Fruit fly (Drosophila melanogaster) whole organism, embryonic: ENCODE data around the gene mRpS7.
A peak's percentile ranks its signal among the peaks of the same experiment; 100 is the strongest.

Experiments used
- Antp ChIP-seq: fragments of 200-800 bp; sonication (Bioruptor generic); optimal IDR thresholded peaks from 3 replicates; lab custom pipeline; 2016; ENCODE audit warnings: missing biosample characterization, missing genetic modification characterization
- CG10431 ChIP-seq: fragments of 200-800 bp; sonication (Bioruptor generic); optimal IDR thresholded peaks from 3 replicates; lab custom pipeline; 2018; ENCODE audit warnings: missing biosample characterization, mild to moderate bottlenecking, missing genetic modification characterization
- CG11247 ChIP-seq: fragments of 200-800 bp; sonication (Bioruptor generic); IDR thresholded peaks from 2 replicates; pipeline ENCODE4 v1.3.6; 2022; ENCODE audit warnings: missing biosample characterization, missing genetic modification characterization
- CG12769 ChIP-seq: fragments of 200-800 bp; sonication (Bioruptor generic); optimal IDR thresholded peaks from 2 replicates; lab custom pipeline; 2019; ENCODE audit warnings: missing biosample characterization, mild to moderate bottlenecking, missing genetic modification characterization, moderate library complexity
- CG12942 ChIP-seq: fragments of 200-800 bp; sonication (Bioruptor generic); optimal IDR thresholded peaks from 3 replicates; lab custom pipeline; 2016; ENCODE audit warnings: missing biosample characterization, missing genetic modification characterization
- CG13123 ChIP-seq: fragments of 200-800 bp; sonication (Bioruptor generic); optimal IDR thresholded peaks from 2 replicates; lab custom pipeline; 2016; ENCODE audit warnings: missing biosample characterization, missing genetic modification characterization
- CG13296 ChIP-seq: fragments of 200-800 bp; sonication (Bioruptor generic); optimal IDR thresholded peaks from 3 replicates; lab custom pipeline; 2018; ENCODE audit warnings: missing biosample characterization, mild to moderate bottlenecking, missing genetic modification characterization
- CG13775 ChIP-seq: fragments of 200-800 bp; sonication (Bioruptor generic); optimal IDR thresholded peaks from 3 replicates; lab custom pipeline; 2017; ENCODE audit warnings: missing biosample characterization, mild to moderate bottlenecking, missing genetic modification characterization
- CG15073 ChIP-seq: fragments of 200-800 bp; sonication (Bioruptor generic); optimal IDR thresholded peaks from 2 replicates; lab custom pipeline; 2016; ENCODE audit warnings: missing biosample characterization, missing genetic modification characterization
- CG15514 ChIP-seq: fragments of 200-800 bp; sonication (Bioruptor generic); optimal IDR thresholded peaks from 3 replicates; lab custom pipeline; 2017; ENCODE audit warnings: missing biosample characterization, missing genetic modification characterization, mild to moderate bottlenecking, moderate library complexity, missing genetic modification reagents
- CG17359 ChIP-seq: fragments of 200-800 bp; sonication (Bioruptor generic); optimal IDR thresholded peaks from 3 replicates; lab custom pipeline; 2018; ENCODE audit warnings: missing biosample characterization, mild to moderate bottlenecking, missing genetic modification characterization, moderate library complexity
- CG17361 ChIP-seq: fragments of 200-800 bp; sonication (Bioruptor generic); IDR thresholded peaks from 3 replicates; pipeline ENCODE4 v1.3.6; 2022; ENCODE audit warnings: missing biosample characterization, missing genetic modification characterization
- CG17912 ChIP-seq: fragments of 200-800 bp; sonication (Bioruptor generic); optimal IDR thresholded peaks from 2 replicates; lab custom pipeline; 2018; ENCODE audit warnings: missing biosample characterization, mild to moderate bottlenecking, missing genetic modification characterization
- CG2678 ChIP-seq: fragments of 200-800 bp; sonication (Bioruptor generic); optimal IDR thresholded peaks from 3 replicates; lab custom pipeline; 2019; ENCODE audit warnings: missing biosample characterization, mild to moderate bottlenecking, missing genetic modification characterization, moderate library complexity
- CG31388 ChIP-seq: fragments of 200-800 bp; sonication (Bioruptor generic); optimal IDR thresholded peaks from 2 replicates; lab custom pipeline; 2016; ENCODE audit warnings: missing biosample characterization, missing genetic modification characterization
- CG32532 ChIP-seq: fragments of 200-800 bp; sonication (Bioruptor generic); IDR thresholded peaks from 2 replicates; pipeline ENCODE4 v1.3.6; 2022; ENCODE audit warnings: missing biosample characterization, missing genetic modification characterization
- CG42726 ChIP-seq: fragments of 200-800 bp; sonication (Bioruptor generic); IDR thresholded peaks from 2 replicates; pipeline ENCODE4 v1.3.6; 2022; ENCODE audit warnings: missing biosample characterization, missing genetic modification characterization; ENCODE audit not compliant: partially characterized antibody
- CG4404 ChIP-seq: fragments of 200-800 bp; sonication (Bioruptor generic); IDR thresholded peaks from 2 replicates; pipeline ENCODE4 v1.3.6; 2022; ENCODE audit warnings: missing biosample characterization, missing genetic modification characterization
- CG4424 ChIP-seq: fragments of 200-800 bp; sonication (Bioruptor generic); optimal IDR thresholded peaks from 3 replicates; lab custom pipeline; 2016; ENCODE audit warnings: missing biosample characterization, missing genetic modification characterization
- CG4707 ChIP-seq: fragments of 200-800 bp; sonication (Bioruptor generic); optimal IDR thresholded peaks from 2 replicates; lab custom pipeline; 2018; ENCODE audit warnings: missing biosample characterization, mild to moderate bottlenecking, missing genetic modification characterization, moderate library complexity
- CG6254 ChIP-seq: fragments of 200-800 bp; sonication (Bioruptor generic); optimal IDR thresholded peaks from 3 replicates; lab custom pipeline; 2017; ENCODE audit warnings: mild to moderate bottlenecking, missing biosample characterization, missing genetic modification reagents, missing genetic modification characterization
- CG6272 ChIP-seq: fragments of 200-800 bp; sonication (Bioruptor generic); IDR thresholded peaks from 2 replicates; pipeline ENCODE4 v1.3.6; 2022; ENCODE audit warnings: missing biosample characterization, missing genetic modification characterization
- CG6813 ChIP-seq: fragments of 200-800 bp; sonication (Bioruptor generic); optimal IDR thresholded peaks from 2 replicates; lab custom pipeline; 2017; ENCODE audit warnings: missing biosample characterization, missing genetic modification characterization, mild to moderate bottlenecking, moderate library complexity, missing genetic modification reagents
- CG7372 ChIP-seq: fragments of 200-800 bp; sonication (Bioruptor generic); IDR thresholded peaks from 2 replicates; pipeline ENCODE4 v1.3.6; 2022; ENCODE audit warnings: missing biosample characterization, missing genetic modification characterization
- CG7963 ChIP-seq: fragments of 200-800 bp; sonication (Bioruptor generic); IDR thresholded peaks from 3 replicates; pipeline ENCODE4 v1.3.6; 2022; ENCODE audit warnings: missing biosample characterization, missing genetic modification characterization; ENCODE audit not compliant: partially characterized antibody
- CG9437 ChIP-seq: fragments of 200-800 bp; sonication (Bioruptor generic); optimal IDR thresholded peaks from 2 replicates; lab custom pipeline; 2018; ENCODE audit warnings: missing biosample characterization, mild to moderate bottlenecking, missing genetic modification characterization
- CG9727 ChIP-seq: fragments of 200-800 bp; sonication (Bioruptor generic); optimal IDR thresholded peaks from 3 replicates; lab custom pipeline; 2017; ENCODE audit warnings: missing biosample characterization, mild to moderate bottlenecking, missing genetic modification characterization
- CrebB ChIP-seq: fragments of 200-800 bp; sonication (Bioruptor generic); optimal IDR thresholded peaks from 3 replicates; lab custom pipeline; 2018; ENCODE audit warnings: missing biosample characterization, mild to moderate bottlenecking, missing genetic modification characterization
- D19B ChIP-seq: fragments of 200-800 bp; sonication (Bioruptor generic); optimal IDR thresholded peaks from 2 replicates; lab custom pipeline; 2017; ENCODE audit warnings: missing biosample characterization, mild to moderate bottlenecking, missing genetic modification characterization
- HLH3B ChIP-seq: fragments of 200-800 bp; sonication (Bioruptor generic); IDR thresholded peaks from 2 replicates; pipeline ENCODE4 v1.3.6; 2022; ENCODE audit warnings: missing biosample characterization, missing genetic modification characterization
- MTF-1 ChIP-seq: fragments of 200-800 bp; sonication (Bioruptor generic); optimal IDR thresholded peaks from 2 replicates; lab custom pipeline; 2018; ENCODE audit warnings: missing biosample characterization, mild to moderate bottlenecking, missing genetic modification characterization, borderline replicate concordance
- Opbp ChIP-seq: fragments of 200-800 bp; sonication (Bioruptor generic); IDR thresholded peaks from 3 replicates; pipeline ENCODE4 v1.3.6; 2022; ENCODE audit warnings: missing biosample characterization, missing genetic modification characterization; ENCODE audit not compliant: partially characterized antibody
- btn ChIP-seq: fragments of 200-800 bp; sonication (Bioruptor generic); optimal IDR thresholded peaks from 2 replicates; lab custom pipeline; 2016; ENCODE audit warnings: missing biosample characterization, missing genetic modification characterization
- caup ChIP-seq: fragments of 200-800 bp; sonication (Bioruptor generic); optimal IDR thresholded peaks from 3 replicates; lab custom pipeline; 2017; ENCODE audit warnings: missing biosample characterization, mild to moderate bottlenecking, missing genetic modification characterization, moderate library complexity; ENCODE audit not compliant: severe bottlenecking
- chm ChIP-seq: fragments of 200-800 bp; sonication (Bioruptor generic); IDR thresholded peaks from 2 replicates; pipeline ENCODE4 v1.3.6; 2022; ENCODE audit warnings: missing biosample characterization, missing genetic modification characterization
- dimm ChIP-seq: fragments of 200-800 bp; sonication (Bioruptor generic); IDR thresholded peaks from 2 replicates; pipeline ENCODE4 v1.3.6; 2022; ENCODE audit warnings: missing biosample characterization, missing genetic modification characterization
- en ChIP-seq: fragments of 200-800 bp; sonication (Bioruptor generic); optimal IDR thresholded peaks from 2 replicates; lab custom pipeline; 2016; ENCODE audit warnings: missing biosample characterization, missing genetic modification characterization
- esg ChIP-seq: fragments of 200-800 bp; sonication (Bioruptor generic); conservative IDR thresholded peaks from 2 replicates; pipeline ENCODE4 v1.3.6; 2022; ENCODE audit warnings: missing biosample characterization, missing genetic modification characterization
- gcm ChIP-seq: fragments of 200-800 bp; sonication (Bioruptor generic); optimal IDR thresholded peaks from 2 replicates; lab custom pipeline; 2019; ENCODE audit warnings: missing biosample characterization, mild to moderate bottlenecking, missing genetic modification characterization, moderate library complexity
- knrl ChIP-seq: fragments of 200-800 bp; sonication (Bioruptor generic); IDR thresholded peaks from 3 replicates; pipeline ENCODE4 v1.3.6; 2022; ENCODE audit warnings: missing biosample characterization, missing genetic modification characterization; ENCODE audit not compliant: partially characterized antibody
- nerfin-1 ChIP-seq: fragments of 200-800 bp; sonication (Bioruptor generic); optimal IDR thresholded peaks from 3 replicates; lab custom pipeline; 2019; ENCODE audit warnings: missing biosample characterization, mild to moderate bottlenecking, missing genetic modification characterization, moderate library complexity
- onecut ChIP-seq: fragments of 200-800 bp; sonication (Bioruptor generic); IDR thresholded peaks from 2 replicates; pipeline ENCODE4 v1.3.6; 2022; ENCODE audit warnings: missing biosample characterization, missing genetic modification characterization
- ranshi ChIP-seq: fragments of 200-800 bp; sonication (Bioruptor generic); IDR thresholded peaks from 2 replicates; pipeline ENCODE4 v1.3.6; 2022; ENCODE audit warnings: missing biosample characterization, missing genetic modification characterization
- salm ChIP-seq: fragments of 200-800 bp; sonication (Bioruptor generic); optimal IDR thresholded peaks from 2 replicates; lab custom pipeline; 2018; ENCODE audit warnings: missing biosample characterization, mild to moderate bottlenecking, missing genetic modification characterization
- scrt ChIP-seq: fragments of 200-800 bp; sonication (Bioruptor generic); optimal IDR thresholded peaks from 2 replicates; lab custom pipeline; 2018; ENCODE audit warnings: missing biosample characterization, mild to moderate bottlenecking, missing genetic modification characterization, moderate library complexity
- stc ChIP-seq: fragments of 200-800 bp; sonication (Bioruptor generic); IDR thresholded peaks from 2 replicates; pipeline ENCODE4 v1.3.6; 2022; ENCODE audit warnings: missing biosample characterization, missing genetic modification characterization
- tap ChIP-seq: fragments of 200-800 bp; optimal IDR thresholded peaks from 3 replicates; lab custom pipeline; 2019; ENCODE audit warnings: missing biosample characterization, mild to moderate bottlenecking, missing genetic modification characterization, moderate library complexity
- trh ChIP-seq: fragments of 200-800 bp; sonication (Bioruptor generic); optimal IDR thresholded peaks from 2 replicates; lab custom pipeline; 2016; ENCODE audit warnings: missing biosample characterization, missing genetic modification characterization

mRpS7 gene

DNA sequence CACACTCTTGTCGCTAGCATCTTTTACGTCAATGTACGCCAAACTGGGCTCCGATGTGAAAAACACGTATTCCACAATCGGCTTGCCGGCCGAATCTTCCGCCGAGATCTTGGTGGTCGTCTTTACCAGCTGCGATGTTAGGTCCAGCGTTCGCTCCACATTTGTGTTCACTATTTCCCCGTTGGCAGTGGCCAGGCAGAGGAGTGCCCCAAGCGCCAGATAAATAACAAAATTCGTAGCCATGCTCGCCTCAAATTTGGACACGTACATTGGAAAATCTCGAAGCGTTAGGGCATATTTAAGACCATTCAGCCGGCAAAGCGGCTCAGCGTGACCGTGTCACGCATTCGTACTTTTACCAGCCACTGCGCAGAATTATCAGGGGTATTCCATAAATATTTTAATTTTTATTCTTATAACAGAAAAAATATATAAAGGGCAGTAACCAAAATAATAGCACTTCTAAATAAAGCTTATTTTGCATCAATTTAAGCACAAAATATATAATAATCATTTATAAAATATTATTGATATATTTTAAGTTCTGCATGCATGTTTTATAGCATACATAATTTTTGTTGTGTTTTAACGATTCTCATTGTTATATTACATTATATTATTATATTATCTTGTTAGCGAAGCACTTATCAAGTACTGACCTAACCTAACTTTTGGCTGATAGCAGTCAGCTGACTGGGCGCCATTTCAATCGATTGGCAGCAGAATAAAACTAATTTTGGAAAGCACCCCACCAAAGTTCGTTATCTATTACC lies 10.8 kb upstream of the mRpS7 start, which contains the start of the genes CG33303 and dpr19 (continued):
- TF ChIP-seq CG15514 (GFP tag; lab: Kevin White, UChicago) = peak; percentile 69
- TF ChIP-seq esg (GFP tag; lab: Robert Waterston, UW) = peak; percentile 58
- TF ChIP-seq CG11247 = 0 out of 2 replicates have a peak, but pooled peaks have one; percentile 29
- TF ChIP-seq knrl (GFP tag; lab: Robert Waterston, UW) = no peak
- TF ChIP-seq CG12942 (GFP tag; lab: Kevin White, UChicago) = peak; percentile 38
- TF ChIP-seq nerfin-1 (tag; lab: Kevin White, UChicago) = peak; percentile 76
- TF ChIP-seq CG42726 (GFP tag; lab: Robert Waterston, UW) = no peak
- peak; percentile 38 for TF ChIP-seq CG6254 (GFP tag; lab: Kevin White, UChicago)
- TF ChIP-seq CG17912 = peak; percentile 29
- no peak for TF ChIP-seq CG4404 (GFP tag; lab: Robert Waterston, UW)
- 0 out of 2 replicates have a peak, but pooled peaks have one; percentile 33 for TF ChIP-seq ranshi (GFP tag; lab: Robert Waterston, UW)
- peak; percentile 84 for TF ChIP-seq CG17359 (tag; lab: Kevin White, UChicago)
- TF ChIP-seq scrt (GFP tag; lab: Kevin White, UChicago) = peak; percentile 59
- TF ChIP-seq en (GFP tag; lab: Kevin White, UChicago) = no peak
- no peak for TF ChIP-seq CG12769 (tag; lab: Kevin White, UChicago)
- peak; percentile 86; the same call in 2 of the 3 replicates for TF ChIP-seq CG17361 (GFP tag; lab: Robert Waterston, UW)
- no peak for TF ChIP-seq Opbp (GFP tag; lab: Robert Waterston, UW)
- peak; percentile 79 for TF ChIP-seq salm
- TF ChIP-seq btn (GFP tag; lab: Kevin White, UChicago) = no peak
- peak; percentile 90 for TF ChIP-seq CG2678
- peak; percentile 83 for TF ChIP-seq CG9727
- no peak for TF ChIP-seq CG31388
- peak; percentile 83 for TF ChIP-seq gcm (GFP tag; lab: Kevin White, UChicago)
- peak; percentile 53 for TF ChIP-seq CG7372
- no peak for TF ChIP-seq CG6272 (GFP tag; lab: Robert Waterston, UW)
- peak; percentile 19 for TF ChIP-seq trh (GFP tag; lab: Kevin White, UChicago)
- peak; percentile 29 for TF ChIP-seq CrebB (tag; lab: Kevin White, UChicago)
- TF ChIP-seq CG4707 = no peak
- peak; percentile 65 for TF ChIP-seq CG6813 (GFP tag; lab: Kevin White, UChicago)
- TF ChIP-seq CG4424 (GFP tag; lab: Kevin White, UChicago) = peak; percentile 71
- no peak for TF ChIP-seq dimm (GFP tag; lab: Robert Waterston, UW)
- TF ChIP-seq CG9437 = peak; percentile 75
- peak; percentile 50 for TF ChIP-seq CG13123
- no peak; the same call in 1 of the 2 replicates for TF ChIP-seq chm (GFP tag; lab: Robert Waterston, UW)
- TF ChIP-seq CG10431 (GFP tag; lab: Kevin White, UChicago) = peak; percentile 46
- TF ChIP-seq tap (tag; lab: Kevin White, UChicago) = peak; percentile 76
- TF ChIP-seq D19B = peak; percentile 21
- TF ChIP-seq onecut (GFP tag; lab: Robert Waterston, UW) = peak; percentile 89
- TF ChIP-seq CG13775 (GFP tag; lab: Kevin White, UChicago) = peak; percentile 71
- TF ChIP-seq CG7963 (GFP tag; lab: Robert Waterston, UW) = no peak
- TF ChIP-seq caup (GFP tag; lab: Kevin White, UChicago) = peak; percentile 74
- peak; percentile 38; the same call in 1 of the 2 replicates for TF ChIP-seq HLH3B
- no peak for TF ChIP-seq CG15073 (GFP tag; lab: Kevin White, UChicago)
- peak; percentile 74 for TF ChIP-seq stc (GFP tag; lab: Robert Waterston, UW)
- no peak for TF ChIP-seq Antp (GFP tag; lab: Kevin White, UChicago)
- peak; percentile 82 for TF ChIP-seq CG32532
- peak; percentile 87 for TF ChIP-seq CG13296 (GFP tag; lab: Kevin White, UChicago)
- TF ChIP-seq MTF-1 (GFP tag; lab: Kevin White, UChicago) = no peak
